Worm (Caenorhabditis elegans) whole organism, midembryonic: ENCODE measurements around the gene T25B9.11.

Experiments
- T22C8.4 ChIP-seq: fragments of 200-800 bp; sonication (Bioruptor generic); IDR thresholded peaks from 2 replicates; pipeline ENCODE4 v1.3.6; 2022; ENCODE audit warnings: missing genetic modification characterization, missing compliant biosample characterization
- cog-1 ChIP-seq: sonication (generic microtip); optimal IDR thresholded peaks from 2 replicates; lab custom pipeline; 2016; ENCODE audit warnings: missing genetic modification characterization, missing compliant biosample characterization
- flt-1 ChIP-seq: fragments of 200-800 bp; sonication (Bioruptor generic); IDR thresholded peaks from 2 replicates; pipeline ENCODE4 v1.3.6; 2022; ENCODE audit warnings: missing genetic modification characterization, missing compliant biosample characterization
- klf-2 ChIP-seq: fragments of 200-800 bp; sonication (Bioruptor generic); conservative IDR thresholded peaks from 2 replicates; pipeline ENCODE4 v1.3.6; 2022; ENCODE audit warnings: missing genetic modification reagents, missing genetic modification characterization, missing compliant biosample characterization
- med-1 ChIP-seq: sonication (generic microtip); optimal IDR thresholded peaks from 2 replicates; lab custom pipeline; 2017; ENCODE audit warnings: missing genetic modification characterization, mild to moderate bottlenecking, missing compliant biosample characterization, antibody characterized with exemption, missing genetic modification reagents; ENCODE audit not compliant: insufficient read depth
- ref-1 ChIP-seq: fragments of 200-800 bp; sonication (Bioruptor generic); conservative IDR thresholded peaks from 2 replicates; pipeline ENCODE4 v1.3.6; 2022; ENCODE audit warnings: missing genetic modification reagents, missing genetic modification characterization, missing compliant biosample characterization
- tab-1 ChIP-seq: fragments of 200-800 bp; sonication (Bioruptor generic); IDR thresholded peaks from 2 replicates; pipeline ENCODE4 v1.3.6; 2022; ENCODE audit warnings: missing genetic modification characterization, missing compliant biosample characterization
- ztf-23 ChIP-seq: fragments of 200-800 bp; sonication (Bioruptor generic); IDR thresholded peaks from 2 replicates; pipeline ENCODE4 v1.3.6; 2022; ENCODE audit warnings: missing genetic modification reagents, missing genetic modification characterization, missing compliant biosample characterization
- ztf-29 ChIP-seq: fragments of 200-800 bp; sonication (Bioruptor generic); IDR thresholded peaks from 2 replicates; pipeline ENCODE4 v1.3.6; 2022; ENCODE audit warnings: missing genetic modification reagents, missing genetic modification characterization, missing compliant biosample characterization

T25B9.11 gene

DNA sequence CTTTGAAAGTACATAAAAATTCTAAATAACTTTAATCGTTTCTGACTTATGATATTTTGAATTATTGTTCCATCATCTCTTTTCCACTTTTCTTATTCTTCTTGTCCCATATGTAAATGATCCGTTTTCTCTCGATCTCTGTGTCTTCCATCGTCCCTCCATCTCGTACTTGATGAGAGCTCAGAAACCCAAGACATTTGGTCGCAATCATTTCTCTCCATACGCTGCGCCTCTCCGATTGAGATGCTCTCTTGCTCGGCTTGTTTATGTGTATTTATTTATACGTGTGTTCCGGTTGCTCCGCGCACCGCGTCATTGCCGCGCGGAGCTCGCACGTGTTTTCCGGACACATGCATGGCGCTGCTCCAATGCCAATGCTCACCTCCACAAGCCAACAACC is 47.1 kb downstream of the T25B9.11 start:
- TF ChIP-seq med-1 (GFP tag; lab: Kevin White, UChicago) (no peak), ztf-29 (GFP tag; lab: Robert Waterston, UW) (no peak), ztf-23 (GFP tag; lab: Robert Waterston, UW) (no peak), ref-1 (no peak), cog-1 (no peak), T22C8.4 (GFP tag; lab: Robert Waterston, UW) (no peak)

DNA sequence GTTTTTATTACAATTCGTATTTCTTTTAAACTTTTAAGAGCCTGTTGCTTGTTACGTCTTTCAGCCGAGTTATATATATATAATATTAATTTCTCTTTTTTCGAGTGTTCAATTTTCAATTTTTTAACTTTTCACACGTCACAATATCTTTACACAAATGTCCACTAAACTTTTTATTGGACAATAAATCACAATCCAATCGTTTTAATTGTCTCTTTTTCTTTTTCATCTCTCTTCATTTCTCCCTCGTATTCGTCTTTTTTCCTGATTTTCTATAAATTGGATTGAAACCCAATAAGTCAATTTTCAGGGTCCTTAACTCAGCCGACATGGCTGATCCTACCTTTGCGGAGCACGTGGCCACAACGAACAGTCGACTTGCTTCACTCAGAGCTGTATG is 47.8 kb downstream of the T25B9.11 start, which contains the start of gene miz-1:
Gene miz-1 (plus strand): TSS at position 301 of the 400 bp plus-strand sequence.
- TF ChIP-seq ref-1, result no peak
- TF ChIP-seq med-1 (GFP tag; lab: Kevin White, UChicago), result no peak
- no peak for TF ChIP-seq ztf-23 (GFP tag; lab: Robert Waterston, UW)
- no peak for TF ChIP-seq cog-1
- no peak for TF ChIP-seq T22C8.4 (GFP tag; lab: Robert Waterston, UW)
- TF ChIP-seq tab-1 (GFP tag; lab: Robert Waterston, UW), result no peak
- TF ChIP-seq flt-1, result no peak
- TF ChIP-seq klf-2 (GFP tag; lab: Robert Waterston, UW), result no peak
- no peak for TF ChIP-seq ztf-29 (GFP tag; lab: Robert Waterston, UW)
